Worm (Caenorhabditis elegans) whole organism, L2 larva: ENCODE results near the gene sup-37.
A peak's percentile ranks its signal among the peaks of the same experiment; 100 is the strongest.

ENCODE experiments used
- F13H6.1 ChIP-seq: sonication (generic microtip); optimal IDR thresholded peaks from 2 replicates; lab custom pipeline; 2016; ENCODE audit warnings: missing genetic modification characterization, missing compliant biosample characterization
- Y55F3AM.14 ChIP-seq: fragments of 200-800 bp; sonication (Bioruptor generic); optimal IDR thresholded peaks from 2 replicates; lab custom pipeline; 2018; ENCODE audit warnings: mild to moderate bottlenecking, missing genetic modification characterization, missing compliant biosample characterization
- ZK546.5 ChIP-seq: sonication (generic microtip); optimal IDR thresholded peaks from 2 replicates; lab custom pipeline; 2017; ENCODE audit warnings: missing biosample characterization, missing genetic modification characterization
- alr-1 ChIP-seq: fragments of 150-350 bp; optimal IDR thresholded peaks from 2 replicates; lab custom pipeline; 2014; ENCODE audit warnings: missing biosample characterization, missing genetic modification characterization
- ama-1 ChIP-seq: fragments of 150-350 bp; optimal IDR thresholded peaks from 2 replicates; lab custom pipeline; 2018; ENCODE audit warnings: inconsistent platforms
- ceh-82 ChIP-seq: fragments of 150-350 bp; optimal IDR thresholded peaks from 2 replicates; lab custom pipeline; 2014; ENCODE audit warnings: missing biosample characterization, missing genetic modification characterization
- dmd-4 ChIP-seq: sonication (generic microtip); optimal IDR thresholded peaks from 2 replicates; lab custom pipeline; 2017; ENCODE audit warnings: missing biosample characterization, missing genetic modification characterization
- elt-1 ChIP-seq: fragments of 150-350 bp; optimal IDR thresholded peaks from 2 replicates; lab custom pipeline; 2014; ENCODE audit warnings: missing biosample characterization, missing genetic modification characterization
- fos-1 ChIP-seq: fragments of 150-350 bp; optimal IDR thresholded peaks from 2 replicates; lab custom pipeline; 2014; ENCODE audit warnings: missing biosample characterization, missing genetic modification characterization
- gmeb-1 ChIP-seq: fragments of 150-350 bp; optimal IDR thresholded peaks from 2 replicates; lab custom pipeline; 2014; ENCODE audit warnings: missing biosample characterization, missing genetic modification characterization
- lin-11 ChIP-seq: fragments of 150-350 bp; sonication (generic microtip); optimal IDR thresholded peaks from 2 replicates; lab custom pipeline; 2014; ENCODE audit warnings: missing biosample characterization, missing genetic modification characterization, inconsistent platforms, mixed read lengths
- lin-39 ChIP-seq: fragments of 150-350 bp; optimal IDR thresholded peaks from 2 replicates; lab custom pipeline; 2014; ENCODE audit warnings: missing biosample characterization, missing genetic modification reagents, missing genetic modification characterization
- lsy-2 ChIP-seq, 2 experiments: fragments of 150-350 bp in 1 of 2; sonication (generic microtip) in 1 of 2; optimal IDR thresholded peaks; 2 replicates each; lab custom pipeline; 2014 to 2017; ENCODE audit warnings: missing biosample characterization in 2 of 2, missing genetic modification characterization in 2 of 2
- mbf-1 ChIP-seq: sonication (generic microtip); optimal IDR thresholded peaks from 2 replicates; lab custom pipeline; 2017; ENCODE audit warnings: missing biosample characterization, missing genetic modification characterization
- mdl-1 ChIP-seq, 2 experiments: fragments of 150-350 bp in 1 of 2; sonication (generic microtip) in 1 of 2; optimal IDR thresholded peaks; 2 replicates each; lab custom pipeline; 2017; ENCODE audit warnings: missing biosample characterization in 2 of 2, missing genetic modification characterization in 2 of 2
- nhr-10 ChIP-seq: sonication (generic microtip); optimal IDR thresholded peaks from 2 replicates; lab custom pipeline; 2017; ENCODE audit warnings: missing biosample characterization, missing genetic modification characterization
- nhr-12 ChIP-seq: fragments of 150-350 bp; optimal IDR thresholded peaks from 2 replicates; lab custom pipeline; 2014; ENCODE audit warnings: missing biosample characterization, missing genetic modification characterization
- nhr-129 ChIP-seq: fragments of 150-350 bp; optimal IDR thresholded peaks from 2 replicates; lab custom pipeline; 2014; ENCODE audit warnings: missing biosample characterization, missing genetic modification characterization
- nhr-237 ChIP-seq: fragments of 150-350 bp; optimal IDR thresholded peaks from 2 replicates; lab custom pipeline; 2014; ENCODE audit warnings: missing biosample characterization, missing genetic modification characterization
- nhr-25 ChIP-seq: fragments of 150-350 bp; sonication (generic microtip); optimal IDR thresholded peaks from 3 replicates; lab custom pipeline; 2014; ENCODE audit warnings: missing biosample characterization, missing genetic modification characterization
- nhr-77 ChIP-seq: fragments of 150-350 bp; optimal IDR thresholded peaks from 2 replicates; lab custom pipeline; 2014; ENCODE audit warnings: missing biosample characterization, missing genetic modification characterization
- sem-4 ChIP-seq: fragments of 150-350 bp; optimal IDR thresholded peaks from 2 replicates; lab custom pipeline; 2014; ENCODE audit warnings: missing biosample characterization, missing genetic modification reagents, missing genetic modification characterization
- skn-1 ChIP-seq: sonication (generic microtip); optimal IDR thresholded peaks from 2 replicates; lab custom pipeline; 2017; ENCODE audit warnings: missing biosample characterization, missing genetic modification characterization
- sma-3 ChIP-seq: sonication (generic microtip); optimal IDR thresholded peaks from 2 replicates; lab custom pipeline; 2016; ENCODE audit warnings: missing genetic modification reagents, missing genetic modification characterization, missing compliant biosample characterization
- sma-9 ChIP-seq, 2 experiments: fragments of 150-350 bp in 1 of 2; sonication (generic microtip) in 1 of 2; optimal IDR thresholded peaks; 2 replicates each; lab custom pipeline; 2014 to 2016; ENCODE audit warnings: missing genetic modification characterization in 2 of 2, mild to moderate bottlenecking in 1 of 2, missing biosample characterization in 1 of 2, missing compliant biosample characterization in 1 of 2, missing genetic modification reagents in 1 of 2, moderate library complexity in 1 of 2
- unc-39 ChIP-seq: fragments of 150-350 bp; optimal IDR thresholded peaks from 2 replicates; lab custom pipeline; 2014; ENCODE audit warnings: missing biosample characterization, missing genetic modification characterization
- unc-55 ChIP-seq: fragments of 150-350 bp; sonication (generic microtip); optimal IDR thresholded peaks from 3 replicates; lab custom pipeline; 2014; ENCODE audit warnings: missing biosample characterization, missing genetic modification reagents, missing genetic modification characterization
- unc-62 ChIP-seq: fragments of 150-350 bp; optimal IDR thresholded peaks from 2 replicates; lab custom pipeline; 2014; ENCODE audit warnings: missing biosample characterization, missing genetic modification reagents, missing genetic modification characterization
- zag-1 ChIP-seq: fragments of 150-350 bp; optimal IDR thresholded peaks from 2 replicates; lab custom pipeline; 2014; ENCODE audit warnings: missing biosample characterization, missing genetic modification characterization
- ztf-1 ChIP-seq: fragments of 200-800 bp; sonication (Bioruptor generic); conservative IDR thresholded peaks from 2 replicates; pipeline ENCODE4 v1.3.6; 2022; ENCODE audit warnings: missing genetic modification characterization, missing compliant biosample characterization

The sup-37 gene

ce11 chrV:8784485-8784884 is 1.9 kb upstream of the sup-37 start:
- TF ChIP-seq lsy-2 (tag; optimal IDR thresholded peaks at IDR 0.05; lab: Kevin White, UChicago) (no peak), nhr-10 (tag; lab: Kevin White, UChicago) (no peak), unc-62 (no peak), zag-1 (no peak), nhr-77 (tag; lab: Kevin White, UChicago) (no peak), sma-3 (GFP tag; lab: Kevin White, UChicago) (no peak), ama-1 (no peak), alr-1 (tag; lab: Kevin White, UChicago) (no peak), skn-1 (no peak), F13H6.1 (tag; lab: Kevin White, UChicago) (no peak), fos-1 (tag; lab: Kevin White, UChicago) (no peak), gmeb-1 (tag; lab: Kevin White, UChicago) (no peak), nhr-237 (tag; lab: Kevin White, UChicago) (no peak), Y55F3AM.14 (GFP tag; lab: Kevin White, UChicago) (no peak)

ce11 chrV:8785526-8785925 is 819 bp upstream of the sup-37 start:
- peak; percentile 30 for TF ChIP-seq fos-1 (tag; lab: Kevin White, UChicago)
- peak; percentile 72 for TF ChIP-seq nhr-129 (tag; lab: Kevin White, UChicago)
- no peak for TF ChIP-seq nhr-77 (tag; lab: Kevin White, UChicago)
- TF ChIP-seq F13H6.1 (tag; lab: Kevin White, UChicago): peak; percentile 50

DNA sequence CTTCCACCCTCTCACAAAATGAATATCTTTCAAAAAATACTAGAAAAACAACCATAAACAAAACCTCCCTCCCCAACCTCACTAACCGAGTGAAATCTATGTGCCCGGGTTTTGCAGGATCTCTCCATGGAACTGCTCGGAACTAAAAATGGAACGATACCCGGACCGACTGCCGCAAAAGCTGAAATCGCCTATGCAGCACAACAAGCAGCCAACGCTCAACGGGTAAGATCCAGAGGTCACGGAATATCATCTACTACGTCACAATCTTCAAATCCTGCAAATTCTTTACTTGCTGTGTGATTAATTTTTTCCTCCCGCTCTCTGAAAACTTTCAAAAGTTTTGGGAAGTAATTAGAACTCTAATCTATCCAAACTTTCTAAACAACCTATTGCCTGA is 3.0 kb downstream of the sup-37 start:
- no peak for TF ChIP-seq nhr-10 (tag; lab: Kevin White, UChicago)
- no peak for TF ChIP-seq ZK546.5 (tag; lab: Kevin White, UChicago)
- TF ChIP-seq elt-1: no peak
- no peak for TF ChIP-seq lin-11 (tag; lab: Kevin White, UChicago)
- no peak for TF ChIP-seq sem-4 (tag; lab: Kevin White, UChicago)
- TF ChIP-seq, all 48 proteins: peak for 0

- TF ChIP-seq nhr-12 (tag; lab: Kevin White, UChicago): no peak
- TF ChIP-seq nhr-25 (tag; lab: Kevin White, UChicago): no peak
- TF ChIP-seq mdl-1 (tag; optimal IDR thresholded peaks at IDR 0.05; lab: Kevin White, UChicago): no peak
- TF ChIP-seq fos-1 (tag; lab: Kevin White, UChicago): no peak
- no peak for TF ChIP-seq sma-9 (GFP tag; optimal IDR thresholded peaks at IDR 0.05; lab: Kevin White, UChicago)
- TF ChIP-seq sma-9 (tag; optimal IDR thresholded peaks at IDR 0.05; lab: Kevin White, UChicago): no peak
- no peak for TF ChIP-seq lin-39 (tag; lab: Kevin White, UChicago)
- TF ChIP-seq ama-1: no peak
- no peak for TF ChIP-seq mbf-1 (tag; lab: Kevin White, UChicago)
- TF ChIP-seq ceh-82: no peak
- no peak for TF ChIP-seq elt-1
- TF ChIP-seq ztf-1: no peak
These were observed 6.5 kb downstream of the sup-37 start for ce11 chrV:8792814-8793213.

DNA sequence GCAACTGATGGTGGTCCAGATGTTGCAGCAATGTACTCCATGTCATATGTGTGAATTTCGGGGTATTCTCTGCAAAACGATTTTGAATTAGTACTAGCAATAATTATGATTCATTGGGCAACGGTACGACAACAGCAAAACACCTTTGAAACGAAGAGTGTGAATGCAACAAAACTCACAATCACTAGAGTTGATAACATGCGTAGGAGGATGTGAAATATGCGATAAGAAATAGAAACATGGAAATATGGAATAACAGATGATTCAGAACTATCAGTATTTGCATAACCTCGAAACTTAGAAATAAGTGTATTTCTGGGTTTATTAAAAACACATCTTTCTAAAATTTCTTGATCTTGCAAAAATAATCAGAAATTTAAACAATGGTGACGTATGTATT is 9.2 kb downstream of the sup-37 start:
- peak; percentile 66 for TF ChIP-seq fos-1 (tag; lab: Kevin White, UChicago)
- TF ChIP-seq unc-55 (GFP tag; lab: Kevin White, UChicago): no peak

- TF ChIP-seq unc-39 (tag; lab: Kevin White, UChicago) (no peak), dmd-4 (tag; lab: Kevin White, UChicago) (no peak), fos-1 (tag; lab: Kevin White, UChicago) (peak; percentile 54), nhr-77 (tag; lab: Kevin White, UChicago) (no peak)
These were observed 9.9 kb downstream of the sup-37 start for ce11 chrV:8796246-8796645.

ce11 chrV:8796889-8797288 is 10.5 kb downstream of the sup-37 start:
- peak; percentile 14 for TF ChIP-seq nhr-129 (tag; lab: Kevin White, UChicago)
- no peak for TF ChIP-seq nhr-77 (tag; lab: Kevin White, UChicago)
